Worm (Caenorhabditis elegans) whole organism, young adult: ENCODE measurements around the gene Y55F3AM.11.

Source experiments
- B0336.3 ChIP-seq: fragments of 200-800 bp; sonication (Bioruptor generic); IDR thresholded peaks from 2 replicates; pipeline ENCODE4 v1.3.6; 2022; ENCODE audit warnings: missing genetic modification characterization, missing compliant biosample characterization
- C06A6.2 ChIP-seq: fragments of 200-800 bp; sonication (Bioruptor generic); conservative IDR thresholded peaks from 2 replicates; pipeline ENCODE4 v1.3.6; 2022; ENCODE audit warnings: missing genetic modification characterization, missing compliant biosample characterization
- D2030.7 ChIP-seq: fragments of 200-800 bp; sonication (Bioruptor generic); IDR thresholded peaks from 2 replicates; pipeline ENCODE4 v1.3.6; 2022; ENCODE audit warnings: missing genetic modification reagents, missing genetic modification characterization, missing compliant biosample characterization
- F10E7.11 ChIP-seq: sonication (generic microtip); optimal IDR thresholded peaks from 2 replicates; lab custom pipeline; 2017; ENCODE audit warnings: mild to moderate bottlenecking, missing genetic modification characterization, moderate library complexity, missing compliant biosample characterization
- F22D6.2 ChIP-seq: sonication (generic microtip); optimal IDR thresholded peaks from 2 replicates; lab custom pipeline; 2016; ENCODE audit warnings: mild to moderate bottlenecking, missing genetic modification characterization, missing compliant biosample characterization
- F23B12.7 ChIP-seq: sonication (generic microtip); optimal IDR thresholded peaks from 2 replicates; lab custom pipeline; 2017; ENCODE audit warnings: missing genetic modification characterization, mild to moderate bottlenecking, missing compliant biosample characterization, antibody characterized with exemption, moderate library complexity; ENCODE audit not compliant: insufficient read depth
- F33H1.4 ChIP-seq: fragments of 200-800 bp; sonication (Bioruptor generic); IDR thresholded peaks from 2 replicates; pipeline ENCODE4 v1.3.6; 2022; ENCODE audit warnings: missing genetic modification reagents, missing genetic modification characterization, missing compliant biosample characterization
- K11D2.4 ChIP-seq: fragments of 200-800 bp; sonication (Bioruptor generic); IDR thresholded peaks from 2 replicates; pipeline ENCODE4 v1.3.6; 2022; ENCODE audit warnings: missing genetic modification reagents, missing genetic modification characterization, missing compliant biosample characterization
- K12H6.12 ChIP-seq: fragments of 200-800 bp; sonication (Bioruptor generic); optimal IDR thresholded peaks from 2 replicates; lab custom pipeline; 2018; ENCODE audit warnings: mild to moderate bottlenecking, missing genetic modification characterization, missing compliant biosample characterization
- Y53G8AR.9 ChIP-seq: fragments of 200-800 bp; sonication (Bioruptor generic); conservative IDR thresholded peaks from 2 replicates; pipeline ENCODE4 v1.3.6; 2022; ENCODE audit warnings: missing genetic modification reagents, missing genetic modification characterization, missing compliant biosample characterization
- attf-3 ChIP-seq: fragments of 200-800 bp; sonication (Bioruptor generic); conservative IDR thresholded peaks from 2 replicates; pipeline ENCODE4 v1.3.6; 2022; ENCODE audit warnings: missing genetic modification reagents, missing genetic modification characterization, missing compliant biosample characterization
- attf-5 ChIP-seq: fragments of 200-800 bp; sonication (Bioruptor generic); optimal IDR thresholded peaks from 2 replicates; lab custom pipeline; 2018; ENCODE audit warnings: mild to moderate bottlenecking, missing genetic modification characterization, missing compliant biosample characterization
- bed-1 ChIP-seq: fragments of 200-800 bp; sonication (Bioruptor generic); IDR thresholded peaks from 2 replicates; pipeline ENCODE4 v1.3.6; 2022; ENCODE audit warnings: missing genetic modification reagents, missing genetic modification characterization, missing compliant biosample characterization
- cebp-1 ChIP-seq, 2 experiments: fragments of 200-800 bp in 1 of 2; sonication (Bioruptor generic) in 1 of 2; sonication (generic microtip) in 1 of 2; IDR thresholded peaks in 1 of 2; optimal IDR thresholded peaks in 1 of 2; 2 replicates each; pipeline versions ENCODE4 v1.3.6 to Lab custom; 2017 to 2022; ENCODE audit warnings: missing compliant biosample characterization in 2 of 2, missing genetic modification characterization in 2 of 2, mild to moderate bottlenecking in 1 of 2, missing genetic modification reagents in 1 of 2, moderate library complexity in 1 of 2
- dox-1 ChIP-seq: fragments of 200-800 bp; sonication (Bioruptor generic); IDR thresholded peaks from 2 replicates; pipeline ENCODE4 v1.3.6; 2022; ENCODE audit warnings: missing genetic modification reagents, missing genetic modification characterization, missing compliant biosample characterization
- efl-1 ChIP-seq: fragments of 150-350 bp; optimal IDR thresholded peaks from 2 replicates; lab custom pipeline; 2014; ENCODE audit warnings: missing biosample characterization, missing genetic modification reagents, missing genetic modification characterization
- egl-44 ChIP-seq: fragments of 200-800 bp; sonication (Bioruptor generic); IDR thresholded peaks from 2 replicates; pipeline ENCODE4 v1.3.6; 2022; ENCODE audit warnings: missing genetic modification reagents, missing genetic modification characterization, missing compliant biosample characterization
- egrh-3 ChIP-seq: fragments of 200-800 bp; sonication (Bioruptor generic); IDR thresholded peaks from 2 replicates; pipeline ENCODE4 v1.3.6; 2022; ENCODE audit warnings: missing genetic modification reagents, missing genetic modification characterization, missing compliant biosample characterization
- fkh-3 ChIP-seq: sonication (generic microtip); optimal IDR thresholded peaks from 2 replicates; lab custom pipeline; 2016; ENCODE audit warnings: mild to moderate bottlenecking, missing genetic modification characterization, missing compliant biosample characterization
- him-1 ChIP-seq: sonication (generic microtip); optimal IDR thresholded peaks from 2 replicates; lab custom pipeline; 2016; ENCODE audit warnings: missing genotype, missing genetic modification reagents, missing genetic modification characterization, missing compliant biosample characterization
- hlh-12 ChIP-seq: sonication (generic microtip); optimal IDR thresholded peaks from 2 replicates; lab custom pipeline; 2016; ENCODE audit warnings: missing genetic modification characterization, missing compliant biosample characterization
- hmg-20 ChIP-seq: fragments of 200-800 bp; sonication (Bioruptor generic); IDR thresholded peaks from 2 replicates; pipeline ENCODE4 v1.3.6; 2022; ENCODE audit warnings: missing genetic modification reagents, missing genetic modification characterization, missing compliant biosample characterization
- hsf-1 ChIP-seq: fragments of 200-800 bp; sonication (Bioruptor generic); IDR thresholded peaks from 2 replicates; pipeline ENCODE4 v1.3.6; 2022; ENCODE audit warnings: missing genetic modification reagents, missing genetic modification characterization, missing compliant biosample characterization
- lin-26 ChIP-seq: fragments of 200-800 bp; sonication (Bioruptor generic); IDR thresholded peaks from 2 replicates; pipeline ENCODE4 v1.3.6; 2022; ENCODE audit warnings: missing genetic modification reagents, missing genetic modification characterization, missing compliant biosample characterization
- lin-35 ChIP-seq, 3 experiments: fragments of 150-350 bp in 2 of 3; sonication (generic microtip) in 1 of 3; optimal IDR thresholded peaks; 2 replicates each; lab custom pipeline; 2014 to 2018; ENCODE audit warnings: missing biosample characterization in 3 of 3, missing genetic modification characterization in 3 of 3, missing genetic modification reagents in 3 of 3
- lin-40 ChIP-seq: sonication (generic microtip); optimal IDR thresholded peaks from 2 replicates; lab custom pipeline; 2016; ENCODE audit warnings: missing genetic modification characterization, mild to moderate bottlenecking, missing compliant biosample characterization, missing genotype, missing genetic modification reagents
- lin-54 ChIP-seq: fragments of 200-800 bp; sonication (Bioruptor generic); optimal IDR thresholded peaks from 2 replicates; lab custom pipeline; 2018; ENCODE audit warnings: mild to moderate bottlenecking, missing genetic modification characterization, missing compliant biosample characterization
- lsl-1 ChIP-seq: fragments of 200-800 bp; sonication (Bioruptor generic); optimal IDR thresholded peaks from 2 replicates; lab custom pipeline; 2018; ENCODE audit warnings: mild to moderate bottlenecking, missing genetic modification characterization, moderate library complexity, missing compliant biosample characterization
- madf-6 ChIP-seq: fragments of 200-800 bp; sonication (Bioruptor generic); IDR thresholded peaks from 2 replicates; pipeline ENCODE4 v1.3.6; 2022; ENCODE audit warnings: missing genetic modification reagents, missing genetic modification characterization, missing compliant biosample characterization
- madf-8 ChIP-seq: fragments of 200-800 bp; sonication (Bioruptor generic); conservative IDR thresholded peaks from 2 replicates; pipeline ENCODE4 v1.3.6; 2022; ENCODE audit warnings: missing genetic modification reagents, missing genetic modification characterization, missing compliant biosample characterization
- mcd-1 ChIP-seq: fragments of 200-800 bp; sonication (Bioruptor generic); IDR thresholded peaks from 2 replicates; pipeline ENCODE4 v1.3.6; 2022; ENCODE audit warnings: missing genetic modification reagents, missing genetic modification characterization, missing compliant biosample characterization
- nfya-2 ChIP-seq: fragments of 200-800 bp; sonication (Bioruptor generic); IDR thresholded peaks from 2 replicates; pipeline ENCODE4 v1.3.6; 2022; ENCODE audit warnings: missing genetic modification reagents, missing genetic modification characterization, missing compliant biosample characterization
- nfyb-1 ChIP-seq: fragments of 200-800 bp; sonication (Bioruptor generic); IDR thresholded peaks from 2 replicates; pipeline ENCODE4 v1.3.6; 2022; ENCODE audit warnings: missing genetic modification reagents, missing genetic modification characterization, missing compliant biosample characterization
- rec-8 ChIP-seq, 2 experiments: sonication (generic microtip); optimal IDR thresholded peaks; 2 replicates each; lab custom pipeline; 2016; ENCODE audit warnings: mild to moderate bottlenecking in 2 of 2, missing genetic modification characterization in 2 of 2, missing genetic modification reagents in 2 of 2, missing genotype in 2 of 2, missing biosample characterization in 1 of 2, missing compliant biosample characterization in 1 of 2, moderate library complexity in 1 of 2
- repo-1 ChIP-seq: sonication (generic microtip); optimal IDR thresholded peaks from 2 replicates; lab custom pipeline; 2017; ENCODE audit warnings: mild to moderate bottlenecking, missing genetic modification characterization, missing compliant biosample characterization
- snpc-1.1 ChIP-seq: sonication (generic microtip); optimal IDR thresholded peaks from 2 replicates; lab custom pipeline; 2017; ENCODE audit warnings: missing genetic modification characterization, mild to moderate bottlenecking, missing compliant biosample characterization, antibody characterized with exemption, moderate library complexity, missing genotype, missing genetic modification reagents; ENCODE audit not compliant: insufficient read depth
- tbp1 ChIP-seq: fragments of 200-800 bp; sonication (Bioruptor generic); optimal IDR thresholded peaks from 2 replicates; lab custom pipeline; 2018; ENCODE audit warnings: mild to moderate bottlenecking, missing genetic modification characterization, missing compliant biosample characterization
- zfh-2 ChIP-seq: fragments of 200-800 bp; sonication (Bioruptor generic); conservative IDR thresholded peaks from 2 replicates; pipeline ENCODE4 v1.3.6; 2022; ENCODE audit warnings: missing genetic modification reagents, missing genetic modification characterization, missing compliant biosample characterization
- ztf-18 ChIP-seq: sonication (generic microtip); optimal IDR thresholded peaks from 2 replicates; lab custom pipeline; 2016; ENCODE audit warnings: missing genotype, mild to moderate bottlenecking, missing genetic modification characterization, missing compliant biosample characterization
- ztf-28 ChIP-seq: fragments of 200-800 bp; sonication (Bioruptor generic); IDR thresholded peaks from 2 replicates; pipeline ENCODE4 v1.3.6; 2022; ENCODE audit warnings: missing genetic modification reagents, missing genetic modification characterization, missing compliant biosample characterization

The Y55F3AM.11 gene

ce11 chrIV:1012447-1012846 is 31.7 kb downstream of the Y55F3AM.11 start, which contains the start of gene rbm-39 (continued):
- 0 out of 2 replicates have a peak, but pooled peaks have one; percentile 29 for TF ChIP-seq C06A6.2 (GFP tag; lab: Robert Waterston, UW)
- peak; percentile 85 for TF ChIP-seq repo-1 (tag; lab: Kevin White, UChicago)
- TF ChIP-seq efl-1 (GFP tag; lab: Kevin White, UChicago): peak; percentile 64
- TF ChIP-seq K11D2.4 (GFP tag; lab: Robert Waterston, UW): 0 out of 2 replicates have a peak, but pooled peaks have one; percentile 49
- peak; percentile 23; the same call in 1 of the 2 replicates for TF ChIP-seq madf-8 (GFP tag; lab: Robert Waterston, UW)
- TF ChIP-seq egl-44 (GFP tag; lab: Robert Waterston, UW): no peak
- TF ChIP-seq F33H1.4 (GFP tag; lab: Robert Waterston, UW): peak; percentile 98
- TF ChIP-seq ztf-18 (tag; lab: Kevin White, UChicago): no peak
- TF ChIP-seq lin-26 (GFP tag; lab: Robert Waterston, UW): no peak
- TF ChIP-seq, all 124 proteins: peak for 54

- TF ChIP-seq fkh-3 (no peak), F22D6.2 (tag; lab: Kevin White, UChicago) (no peak), attf-3 (GFP tag; lab: Robert Waterston, UW) (no peak), hmg-20 (GFP tag; lab: Robert Waterston, UW) (no peak), hlh-12 (tag; lab: Kevin White, UChicago) (no peak), B0336.3 (GFP tag; lab: Robert Waterston, UW) (no peak), hsf-1 (GFP tag; lab: Robert Waterston, UW) (0 out of 2 replicates have a peak, but pooled peaks have one; percentile 15), zfh-2 (peak; percentile 61), bed-1 (GFP tag; lab: Robert Waterston, UW) (no peak)
Measured at ce11 chrIV:1011776-1012175, 32.4 kb downstream of the Y55F3AM.11 start.

ce11 chrIV:1010212-1010611 is 34.0 kb downstream of the Y55F3AM.11 start, which contains the start of gene atg-3:
Gene atg-3 (plus strand): TSS chrIV:1010512.
- TF ChIP-seq lsl-1 (GFP tag; lab: Kevin White, UChicago) (peak; percentile 21), bed-1 (GFP tag; lab: Robert Waterston, UW) (no peak), F22D6.2 (tag; lab: Kevin White, UChicago) (no peak), Y53G8AR.9 (GFP tag; lab: Robert Waterston, UW) (no peak), C06A6.2 (GFP tag; lab: Robert Waterston, UW) (no peak)

ce11 chrIV:1009546-1009945 is 34.6 kb downstream of the Y55F3AM.11 start, which contains the start of gene Y55F3AM.9:
Gene Y55F3AM.9 (minus strand): TSS chrIV:1009734.
- TF ChIP-seq ztf-28 (0 out of 2 replicates have a peak, but pooled peaks have one; percentile 13), nfya-2 (GFP tag; lab: Robert Waterston, UW) (no peak), him-1 (no peak), dox-1 (0 out of 2 replicates have a peak, but pooled peaks have one; percentile 39), efl-1 (GFP tag; lab: Kevin White, UChicago) (peak; percentile 10), F23B12.7 (tag; lab: Kevin White, UChicago) (no peak), lin-40 (tag; lab: Kevin White, UChicago) (peak; percentile 24), lin-35 (GFP tag; optimal IDR thresholded peaks at IDR 0.05; lab: Kevin White, UChicago) (peak in 1 of 3 experiments; percentile 22), K12H6.12 (tag; lab: Kevin White, UChicago) (peak; percentile 27), lin-54 (peak; percentile 7), F10E7.11 (tag; lab: Kevin White, UChicago) (no peak), attf-5 (peak; percentile 48), egl-44 (GFP tag; lab: Robert Waterston, UW) (no peak), C06A6.2 (GFP tag; lab: Robert Waterston, UW) (no peak), cebp-1 (GFP tag; IDR thresholded peaks at IDR 0.05; lab: Robert Waterston, UW) (no peak), cebp-1 (tag; optimal IDR thresholded peaks at IDR 0.05; lab: Kevin White, UChicago) (peak; percentile 37), rec-8 (tag; optimal IDR thresholded peaks at IDR 0.05; lab: Kevin White, UChicago) (no peak), mcd-1 (peak; percentile 68), madf-6 (GFP tag; lab: Robert Waterston, UW) (peak; percentile 51; the same call in 1 of the 2 replicates), lsl-1 (GFP tag; lab: Kevin White, UChicago) (peak; percentile 41), tbp1 (GFP tag; lab: Kevin White, UChicago) (peak; percentile 10), snpc-1.1 (tag; lab: Kevin White, UChicago) (peak; percentile 19), D2030.7 (no peak), nfyb-1 (0 out of 2 replicates have a peak, but pooled peaks have one; percentile 17), egrh-3 (GFP tag; lab: Robert Waterston, UW) (no peak), F33H1.4 (GFP tag; lab: Robert Waterston, UW) (peak; percentile 52)
